Worm (Caenorhabditis elegans) whole organism, young adult: ENCODE measurements around the gene gly-14.

Experiments used
- nfya-2 ChIP-seq: fragments of 200-800 bp; sonication (Bioruptor generic); IDR thresholded peaks from 2 replicates; pipeline ENCODE4 v1.3.6; 2022; ENCODE audit warnings: missing genetic modification reagents, missing genetic modification characterization, missing compliant biosample characterization
- ztf-18 ChIP-seq: sonication (generic microtip); optimal IDR thresholded peaks from 2 replicates; lab custom pipeline; 2016; ENCODE audit warnings: missing genotype, mild to moderate bottlenecking, missing genetic modification characterization, missing compliant biosample characterization
- ztf-25 ChIP-seq: fragments of 200-800 bp; sonication (Bioruptor generic); IDR thresholded peaks from 2 replicates; pipeline ENCODE4 v1.3.6; 2022; ENCODE audit warnings: missing genetic modification reagents, missing genetic modification characterization, missing compliant biosample characterization

- TF ChIP-seq ztf-25 (GFP tag; lab: Robert Waterston, UW) (no peak), ztf-18 (no peak), nfya-2 (GFP tag; lab: Robert Waterston, UW) (no peak)
Observed at ce11 chrIII:3444139-3444538, 48.9 kb downstream of the gly-14 start, which contains the start of gene spe-41.
